Worm (Caenorhabditis elegans) whole organism, midembryonic: ENCODE data around the gene T02B11.4.

Source experiments
- T22C8.4 ChIP-seq: fragments of 200-800 bp; sonication (Bioruptor generic); IDR thresholded peaks from 2 replicates; pipeline ENCODE4 v1.3.6; 2022; ENCODE audit warnings: missing genetic modification characterization, missing compliant biosample characterization
- cog-1 ChIP-seq: sonication (generic microtip); optimal IDR thresholded peaks from 2 replicates; lab custom pipeline; 2016; ENCODE audit warnings: missing genetic modification characterization, missing compliant biosample characterization
- flt-1 ChIP-seq: fragments of 200-800 bp; sonication (Bioruptor generic); IDR thresholded peaks from 2 replicates; pipeline ENCODE4 v1.3.6; 2022; ENCODE audit warnings: missing genetic modification characterization, missing compliant biosample characterization
- klf-2 ChIP-seq: fragments of 200-800 bp; sonication (Bioruptor generic); conservative IDR thresholded peaks from 2 replicates; pipeline ENCODE4 v1.3.6; 2022; ENCODE audit warnings: missing genetic modification reagents, missing genetic modification characterization, missing compliant biosample characterization
- med-1 ChIP-seq: sonication (generic microtip); optimal IDR thresholded peaks from 2 replicates; lab custom pipeline; 2017; ENCODE audit warnings: missing genetic modification characterization, mild to moderate bottlenecking, missing compliant biosample characterization, antibody characterized with exemption, missing genetic modification reagents; ENCODE audit not compliant: insufficient read depth
- ref-1 ChIP-seq: fragments of 200-800 bp; sonication (Bioruptor generic); conservative IDR thresholded peaks from 2 replicates; pipeline ENCODE4 v1.3.6; 2022; ENCODE audit warnings: missing genetic modification reagents, missing genetic modification characterization, missing compliant biosample characterization
- tab-1 ChIP-seq: fragments of 200-800 bp; sonication (Bioruptor generic); IDR thresholded peaks from 2 replicates; pipeline ENCODE4 v1.3.6; 2022; ENCODE audit warnings: missing genetic modification characterization, missing compliant biosample characterization
- ztf-23 ChIP-seq: fragments of 200-800 bp; sonication (Bioruptor generic); IDR thresholded peaks from 2 replicates; pipeline ENCODE4 v1.3.6; 2022; ENCODE audit warnings: missing genetic modification reagents, missing genetic modification characterization, missing compliant biosample characterization
- ztf-29 ChIP-seq: fragments of 200-800 bp; sonication (Bioruptor generic); IDR thresholded peaks from 2 replicates; pipeline ENCODE4 v1.3.6; 2022; ENCODE audit warnings: missing genetic modification reagents, missing genetic modification characterization, missing compliant biosample characterization

DNA sequence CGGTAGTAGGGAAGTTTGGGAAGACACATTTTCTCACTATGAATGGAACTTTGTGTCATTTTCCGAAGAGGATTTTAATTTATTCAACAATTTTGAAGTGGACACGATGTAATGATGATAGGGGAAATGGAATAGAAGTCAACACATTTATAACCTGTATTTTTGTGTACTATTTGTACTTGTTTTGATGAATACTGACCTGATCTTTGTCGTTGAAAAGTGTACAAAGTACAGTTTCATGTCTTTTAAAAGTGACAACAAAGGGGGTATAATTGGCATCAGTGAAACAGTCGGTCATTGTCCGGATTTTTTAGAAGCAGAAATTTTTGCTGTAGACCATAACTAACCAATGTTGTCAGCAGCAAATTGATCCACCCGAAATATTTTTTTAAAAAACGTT, 18.3 kb upstream of the T02B11.4 start, which contains the start of gene T02B11.6:
- no peak for TF ChIP-seq med-1 (GFP tag; lab: Kevin White, UChicago)
- no peak for TF ChIP-seq flt-1 (GFP tag; lab: Robert Waterston, UW)
- no peak for TF ChIP-seq ztf-29
- TF ChIP-seq ref-1 (GFP tag; lab: Robert Waterston, UW) = no peak
- no peak for TF ChIP-seq cog-1 (tag; lab: Kevin White, UChicago)
- TF ChIP-seq T22C8.4 (GFP tag; lab: Robert Waterston, UW) = no peak
- TF ChIP-seq klf-2 = no peak
- TF ChIP-seq ztf-23 (GFP tag; lab: Robert Waterston, UW) = no peak
- TF ChIP-seq tab-1 = no peak
